Worm (Caenorhabditis elegans): ENCODE results near the gene tag-322.

The tag-322 gene

DNA sequence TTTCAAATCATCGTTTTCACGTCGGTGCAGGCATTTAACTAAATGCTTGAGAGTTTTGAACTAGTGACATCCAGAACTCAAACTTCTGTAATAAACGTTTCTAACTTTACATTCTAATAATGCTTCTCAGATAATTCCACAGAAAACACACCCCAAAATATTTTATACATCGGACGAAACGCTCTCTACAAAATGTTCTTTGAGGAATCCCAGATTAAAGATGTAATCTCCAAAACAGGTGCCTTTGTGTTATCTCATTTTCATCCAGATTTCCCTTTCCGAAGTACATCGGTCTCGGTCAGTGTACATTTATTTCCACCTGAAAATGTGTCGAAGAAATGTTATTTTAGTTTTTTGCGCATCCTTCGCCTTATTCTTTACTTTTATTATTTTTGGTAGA lies 19.4 kb upstream of the tag-322 start, which contains the start of gene C33H5.2:
Gene C33H5.2 (plus strand): TSS at position 301 of the 400 bp plus-strand sequence.
- TF ChIP-seq blmp-1 (tag; optimal IDR thresholded peaks at IDR 0.05), result peak; percentile 37
- TF ChIP-seq lsy-2 (tag; optimal IDR thresholded peaks at IDR 0.05), result no peak

- TF ChIP-seq nhr-84 (tag; optimal IDR thresholded peaks at IDR 0.05) (no peak), fos-1 (tag; optimal IDR thresholded peaks at IDR 0.05) (no peak), nhr-28 (tag; optimal IDR thresholded peaks at IDR 0.05) (no peak), ets-5 (GFP tag; IDR thresholded peaks at IDR 0.05) (no peak), ces-1 (GFP tag; optimal IDR thresholded peaks at IDR 0.05) (no peak), fkh-10 (GFP tag; optimal IDR thresholded peaks at IDR 0.05) (no peak), ceh-8 (GFP tag; optimal IDR thresholded peaks at IDR 0.05) (no peak), hlh-4 (tag; optimal IDR thresholded peaks at IDR 0.05) (no peak), C16A3.4 (tag; optimal IDR thresholded peaks at IDR 0.05) (no peak), lin-35 (GFP tag; optimal IDR thresholded peaks at IDR 0.05) (no peak), isw-1 (GFP tag; IDR thresholded peaks at IDR 0.05) (no peak), unc-130 (tag; optimal IDR thresholded peaks at IDR 0.05) (no peak), lsy-2 (tag; optimal IDR thresholded peaks at IDR 0.05) (no peak), sptf-1 (tag; optimal IDR thresholded peaks at IDR 0.05) (no peak), lin-15B (tag; optimal IDR thresholded peaks at IDR 0.05) (no peak), unc-30 (tag; optimal IDR thresholded peaks at IDR 0.05) (no peak), snu-23 (GFP tag; optimal IDR thresholded peaks at IDR 0.05) (no peak), egl-27 (tag; optimal IDR thresholded peaks at IDR 0.05) (no peak)
Measured at ce11 chrIV:7803250-7803649, 17.9 kb upstream of the tag-322 start, which contains the start of gene C33H5.16. C33H5.16 (minus strand) TSS chrIV:7803350.

DNA sequence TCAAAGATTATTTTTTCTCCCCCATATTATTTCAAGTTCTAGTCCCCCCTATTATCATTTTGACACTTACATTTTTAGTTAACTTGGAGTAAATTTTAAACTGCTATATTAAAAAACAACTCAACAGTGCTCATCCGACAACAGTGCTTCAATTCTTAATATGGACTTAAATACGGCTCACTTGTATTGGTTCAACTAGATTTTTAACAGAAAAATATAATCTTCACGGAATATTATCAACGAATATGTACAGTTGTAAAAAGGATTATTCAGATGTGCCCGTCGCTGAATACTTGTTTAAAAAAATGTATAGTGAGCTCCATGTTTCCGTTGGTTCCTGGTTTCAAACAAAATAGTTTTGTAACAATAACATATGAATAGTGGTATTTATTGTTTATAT lies 15.0 kb upstream of the tag-322 start:
- TF ChIP-seq grh-1 (GFP tag; IDR thresholded peaks at IDR 0.05) (no peak), nhr-90 (tag; optimal IDR thresholded peaks at IDR 0.05; ENCODE audit: poor library complexity) (no peak), C34B4.2 (tag; optimal IDR thresholded peaks at IDR 0.05) (no peak), fos-1 (tag; optimal IDR thresholded peaks at IDR 0.05) (no peak), jun-1 (tag; optimal IDR thresholded peaks at IDR 0.05) (no peak), mep-1 (tag; optimal IDR thresholded peaks at IDR 0.05) (no peak), xbp-1 (tag; optimal IDR thresholded peaks at IDR 0.05) (no peak), efl-3 (GFP tag; optimal IDR thresholded peaks at IDR 0.05) (no peak), skn-1 (tag; optimal IDR thresholded peaks at IDR 0.05) (no peak), nhr-85 (tag) (no peak)

DNA sequence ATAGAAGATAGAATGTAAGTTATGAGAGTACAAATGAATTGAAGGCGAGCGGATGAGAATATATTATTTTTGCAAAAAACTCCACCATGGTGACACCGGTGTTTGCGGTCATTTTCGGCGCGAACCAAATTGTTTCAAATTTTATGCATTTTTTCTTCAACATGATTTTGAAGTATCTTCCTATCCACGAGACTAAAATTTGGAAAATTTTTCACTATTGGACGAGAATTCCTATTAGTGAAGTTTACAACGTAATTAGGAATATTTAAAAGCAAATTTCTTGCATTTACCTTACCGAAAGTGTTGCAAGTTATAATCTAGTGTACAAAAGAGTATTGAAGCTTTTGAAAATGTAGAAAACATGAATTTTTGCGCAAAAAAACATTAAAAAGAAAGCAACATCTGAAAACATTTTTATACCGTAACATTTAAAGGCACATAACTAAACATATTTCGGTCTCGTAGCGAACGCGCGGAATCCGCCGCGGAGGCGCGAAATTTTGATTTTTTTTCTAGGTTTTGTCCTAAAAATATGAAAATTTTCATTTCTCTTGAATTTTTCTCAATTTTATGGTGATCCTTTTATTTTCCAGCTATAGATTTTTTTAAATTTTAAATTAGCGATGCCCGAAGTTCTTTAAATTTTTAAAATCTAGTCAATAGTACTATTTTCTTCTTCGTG lies 11.2 kb upstream of the tag-322 start, which contains the start of gene sgo-1:
Gene sgo-1 (minus strand): TSS at position 51 of the 682 bp plus-strand sequence.
- no peak for TF ChIP-seq lsy-2 (tag; optimal IDR thresholded peaks at IDR 0.05)
- peak; percentile 1 to 16 for TF ChIP-seq efl-1 (optimal IDR thresholded peaks at IDR 0.05)
- TF ChIP-seq efl-1 (GFP tag; optimal IDR thresholded peaks at IDR 0.05 in 1 of 2), result no peak
- TF ChIP-seq lir-3 (tag; optimal IDR thresholded peaks at IDR 0.05; ENCODE audit: poor library complexity), result no peak
- TF ChIP-seq hpl-2 (GFP tag; optimal IDR thresholded peaks at IDR 0.05), result no peak
- no peak for TF ChIP-seq rnt-1 (tag; optimal IDR thresholded peaks at IDR 0.05)
- TF ChIP-seq ceh-82 (tag; optimal IDR thresholded peaks at IDR 0.05), result no peak

ce11 chrIV:7794709-7795108 lies 9.4 kb upstream of the tag-322 start, which contains the start of gene ntp-1:
ntp-1 (minus strand) TSS chrIV:7794809.
- TF ChIP-seq jun-1 (tag; optimal IDR thresholded peaks at IDR 0.05) (no peak), nhr-47 (tag; optimal IDR thresholded peaks at IDR 0.05) (no peak), hpl-2 (GFP tag; optimal IDR thresholded peaks at IDR 0.05) (no peak), hlh-4 (tag; optimal IDR thresholded peaks at IDR 0.05) (no peak), lin-15B (tag; optimal IDR thresholded peaks at IDR 0.05) (no peak), Y116A8C.19 (tag; optimal IDR thresholded peaks at IDR 0.05; ENCODE audit: borderline replicate concordance) (no peak), elt-3 (tag; optimal IDR thresholded peaks at IDR 0.05) (no peak), vab-15 (tag; optimal IDR thresholded peaks at IDR 0.05) (no peak), nhr-11 (tag; optimal IDR thresholded peaks at IDR 0.05) (no peak), ceh-90 (tag; optimal IDR thresholded peaks at IDR 0.05) (no peak), ces-1 (GFP tag; optimal IDR thresholded peaks at IDR 0.05) (no peak), tlp-1 (tag; optimal IDR thresholded peaks at IDR 0.05) (no peak), unc-30 (tag; optimal IDR thresholded peaks at IDR 0.05) (no peak), ets-5 (GFP tag; IDR thresholded peaks at IDR 0.05) (no peak), fkh-10 (GFP tag; optimal IDR thresholded peaks at IDR 0.05) (no peak), mef-2 (tag; optimal IDR thresholded peaks at IDR 0.05) (no peak), hlh-17 (GFP tag; optimal IDR thresholded peaks at IDR 0.05; ENCODE audit: borderline replicate concordance) (no peak)
